Worm (Caenorhabditis elegans) whole organism, L3 larva: Measurements from ENCODE around the gene ets-7.
"Not testable (repeated sequence)": the region's sequence is repeated elsewhere in the genome, so short reads cannot be mapped to it uniquely, and the experiment has no call there.

ENCODE experiments used
- aly-2 ChIP-seq: fragments of 150-350 bp; optimal IDR thresholded peaks from 2 replicates; lab custom pipeline; 2014; ENCODE audit warnings: missing biosample characterization, missing genetic modification characterization
- daf-12 ChIP-seq: fragments of 150-350 bp; optimal IDR thresholded peaks from 2 replicates; lab custom pipeline; 2014; ENCODE audit warnings: missing biosample characterization, missing genetic modification reagents, missing genetic modification characterization
- egl-5 ChIP-seq: fragments of 150-350 bp; optimal IDR thresholded peaks from 2 replicates; lab custom pipeline; 2017; ENCODE audit warnings: missing biosample characterization, missing genetic modification reagents, missing genetic modification characterization, inconsistent platforms
- elt-2 ChIP-seq: sonication (generic microtip); optimal IDR thresholded peaks from 2 replicates; lab custom pipeline; 2016; ENCODE audit warnings: missing genetic modification reagents, mild to moderate bottlenecking, missing genetic modification characterization, missing compliant biosample characterization
- elt-3 ChIP-seq, 3 experiments: fragments of 150-350 bp in 1 of 3; sonication (generic microtip) in 2 of 3; optimal IDR thresholded peaks; 2 replicates in 2 of 3; 4 replicates in 1 of 3; lab custom pipeline; 2014 to 2017; ENCODE audit warnings: missing biosample characterization in 3 of 3, missing genetic modification characterization in 3 of 3
- eor-1 ChIP-seq, 2 experiments: fragments of 150-350 bp; optimal IDR thresholded peaks; 2 replicates each; lab custom pipeline; 2014 to 2018; ENCODE audit warnings: missing biosample characterization in 2 of 2, missing genetic modification characterization in 2 of 2
- fkh-10 ChIP-seq: sonication (generic microtip); optimal IDR thresholded peaks from 2 replicates; lab custom pipeline; 2017; ENCODE audit warnings: missing biosample characterization, missing genetic modification reagents, missing genetic modification characterization
- jun-1 ChIP-seq: fragments of 150-350 bp; optimal IDR thresholded peaks from 2 replicates; lab custom pipeline; 2014; ENCODE audit warnings: missing biosample characterization, missing genetic modification reagents, missing genetic modification characterization
- mdl-1 ChIP-seq: fragments of 150-350 bp; optimal IDR thresholded peaks from 2 replicates; lab custom pipeline; 2014; ENCODE audit warnings: missing biosample characterization, missing genetic modification characterization
- mml-1 ChIP-seq: fragments of 150-350 bp; sonication (generic microtip); optimal IDR thresholded peaks from 3 replicates; lab custom pipeline; 2014; ENCODE audit warnings: missing biosample characterization, missing genetic modification characterization
- nfya-1 ChIP-seq: sonication (generic microtip); optimal IDR thresholded peaks from 2 replicates; lab custom pipeline; 2017; ENCODE audit warnings: missing genetic modification characterization, mild to moderate bottlenecking, missing compliant biosample characterization, antibody characterized with exemption, moderate library complexity; ENCODE audit not compliant: insufficient read depth
- nhr-12 ChIP-seq: fragments of 150-350 bp; optimal IDR thresholded peaks from 2 replicates; lab custom pipeline; 2014; ENCODE audit warnings: missing biosample characterization, missing genetic modification characterization
- nhr-23 ChIP-seq: fragments of 150-350 bp; optimal IDR thresholded peaks from 2 replicates; lab custom pipeline; 2014; ENCODE audit warnings: missing biosample characterization, missing genetic modification reagents, missing genetic modification characterization
- nhr-237 ChIP-seq: fragments of 150-350 bp; optimal IDR thresholded peaks from 2 replicates; lab custom pipeline; 2014; ENCODE audit warnings: missing biosample characterization, missing genetic modification characterization
- nhr-28 ChIP-seq: fragments of 150-350 bp; optimal IDR thresholded peaks from 2 replicates; lab custom pipeline; 2014; ENCODE audit warnings: missing biosample characterization, missing genetic modification characterization
- nhr-67 ChIP-seq: fragments of 150-350 bp; optimal IDR thresholded peaks from 2 replicates; lab custom pipeline; 2014; ENCODE audit warnings: missing biosample characterization, missing genetic modification characterization
- nhr-76 ChIP-seq: fragments of 150-350 bp; sonication (generic microtip); optimal IDR thresholded peaks from 5 replicates; lab custom pipeline; 2014; ENCODE audit warnings: missing biosample characterization, missing genetic modification characterization
- pha-4 ChIP-seq: fragments of 150-350 bp; optimal IDR thresholded peaks from 2 replicates; lab custom pipeline; 2014; ENCODE audit warnings: missing biosample characterization, missing genetic modification reagents, missing genetic modification characterization
- pqm-1 ChIP-seq: fragments of 150-350 bp; optimal IDR thresholded peaks from 2 replicates; lab custom pipeline; 2017; ENCODE audit warnings: missing biosample characterization, missing genetic modification characterization, inconsistent platforms
- skn-1 ChIP-seq: fragments of 150-350 bp; optimal IDR thresholded peaks from 2 replicates; lab custom pipeline; 2014; ENCODE audit warnings: missing biosample characterization, missing genetic modification characterization
- tbx-2 ChIP-seq: sonication (generic microtip); optimal IDR thresholded peaks from 2 replicates; lab custom pipeline; 2016; ENCODE audit warnings: mild to moderate bottlenecking, missing genetic modification characterization, missing compliant biosample characterization

ets-7 gene

DNA sequence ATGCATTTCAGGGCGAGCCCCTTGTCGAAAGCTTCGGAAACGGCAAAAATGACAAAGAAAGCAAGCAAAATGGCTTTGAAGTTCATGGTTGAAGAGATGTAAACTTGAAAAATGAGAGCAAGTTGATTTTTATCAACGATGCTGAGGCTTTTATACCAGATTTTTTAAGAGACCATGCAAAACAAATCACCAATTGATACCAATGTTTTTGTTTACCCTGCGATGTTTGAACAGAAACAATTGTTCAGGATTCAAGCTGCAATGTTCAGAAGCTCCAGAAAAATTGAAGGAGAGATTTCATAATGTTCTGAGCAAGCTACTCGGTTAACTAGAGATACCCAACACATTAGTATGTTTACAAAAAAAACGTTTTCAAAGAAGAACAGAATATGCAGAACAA is 36.3 kb downstream of the ets-7 start, which contains the start of gene C54F6.15:
C54F6.15 (minus strand) TSS at position 101 of the 400 bp plus-strand sequence.
- TF ChIP-seq nhr-23 (tag; lab: Kevin White, UChicago), result no peak
- TF ChIP-seq tbx-2, result no peak
- TF ChIP-seq aly-2 (tag; lab: Kevin White, UChicago), result no peak
- TF ChIP-seq pqm-1, result no peak

DNA sequence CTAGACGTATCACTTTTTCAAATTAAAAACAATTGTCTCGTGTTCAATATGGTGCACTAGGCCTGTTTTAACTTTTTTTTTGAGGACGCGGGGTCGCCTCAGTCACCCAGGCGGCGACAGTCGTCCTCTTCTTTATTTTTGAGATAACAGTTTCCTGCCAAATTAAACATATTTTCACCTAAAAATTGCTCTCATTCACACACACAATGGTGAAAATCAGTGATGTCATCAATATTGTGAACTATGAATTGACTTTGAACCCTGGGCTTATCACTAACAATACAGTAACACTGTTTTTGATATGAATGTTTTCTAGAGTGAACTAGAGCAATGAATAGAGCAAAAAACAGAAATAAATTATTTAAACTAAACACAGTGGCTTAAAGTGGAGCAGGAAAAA is 37.3 kb downstream of the ets-7 start:
- TF ChIP-seq pqm-1 (peak; percentile 89), skn-1 (tag; lab: Kevin White, UChicago) (no peak), elt-2 (tag; lab: Kevin White, UChicago) (peak; percentile 75)

DNA sequence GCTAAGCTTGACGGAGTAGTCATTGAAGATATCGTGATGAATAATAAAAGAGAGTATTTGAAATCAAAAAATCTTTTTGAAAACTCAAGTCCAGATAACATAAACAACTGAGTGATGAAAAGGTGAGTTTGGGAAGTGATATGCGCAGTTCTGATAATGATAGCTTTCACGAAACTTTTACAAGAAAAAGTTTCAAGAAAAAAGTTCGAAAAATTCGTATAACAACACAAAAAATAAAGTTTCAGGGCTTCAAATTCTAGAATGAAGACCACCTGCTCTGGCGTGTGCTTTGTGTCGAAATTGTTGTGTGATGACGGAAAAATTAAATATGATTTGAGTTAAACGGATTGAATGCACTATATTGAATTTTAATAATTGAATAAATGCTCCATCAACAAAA is 38.5 kb downstream of the ets-7 start, which contains the start of gene srb-19:
srb-19 (minus strand) TSS at position 101 of the 400 bp plus-strand sequence.
- TF ChIP-seq mdl-1 (tag; lab: Kevin White, UChicago) (no peak), egl-5 (tag; lab: Kevin White, UChicago) (no peak), mml-1 (tag; lab: Kevin White, UChicago) (no peak), nfya-1 (tag; lab: Kevin White, UChicago) (no peak), daf-12 (tag; lab: Kevin White, UChicago) (no peak), nhr-76 (tag; lab: Kevin White, UChicago) (no peak), aly-2 (tag; lab: Kevin White, UChicago) (no peak), pqm-1 (no peak), nhr-237 (tag; lab: Kevin White, UChicago) (no peak), nhr-12 (no peak)

DNA sequence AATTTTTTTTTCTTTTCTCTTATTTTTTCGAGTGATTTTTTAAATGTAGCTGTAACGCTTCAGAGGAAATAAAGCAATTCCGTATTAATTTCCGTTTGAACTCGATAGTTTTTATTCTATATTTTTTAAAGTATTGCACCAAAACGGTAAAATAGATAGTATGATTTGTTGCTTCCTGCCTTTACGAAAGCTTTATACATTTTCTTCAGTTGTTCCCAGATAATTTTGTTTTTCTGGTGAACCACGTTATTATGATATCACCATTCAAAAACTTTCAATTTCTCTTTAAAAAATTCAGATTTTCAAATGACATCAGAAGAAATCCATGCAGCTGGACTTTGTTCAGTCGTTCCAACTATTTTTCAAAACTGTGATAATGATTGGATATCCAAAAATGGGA is 43.7 kb downstream of the ets-7 start, which contains the start of gene srb-18:
srb-18 (plus strand) TSS at position 301 of the 400 bp plus-strand sequence.
- TF ChIP-seq nhr-28 (tag; lab: Kevin White, UChicago) (no peak), jun-1 (tag; lab: Kevin White, UChicago) (no peak), pha-4 (tag; lab: Kevin White, UChicago) (no peak), fkh-10 (GFP tag; lab: Kevin White, UChicago) (no peak), eor-1 (tag; optimal IDR thresholded peaks at IDR 0.05; lab: Kevin White, UChicago) (no peak), mdl-1 (tag; lab: Kevin White, UChicago) (no peak), elt-3 (tag; optimal IDR thresholded peaks at IDR 0.05; lab: Kevin White, UChicago) (no peak), mml-1 (tag; lab: Kevin White, UChicago) (no peak)

DNA sequence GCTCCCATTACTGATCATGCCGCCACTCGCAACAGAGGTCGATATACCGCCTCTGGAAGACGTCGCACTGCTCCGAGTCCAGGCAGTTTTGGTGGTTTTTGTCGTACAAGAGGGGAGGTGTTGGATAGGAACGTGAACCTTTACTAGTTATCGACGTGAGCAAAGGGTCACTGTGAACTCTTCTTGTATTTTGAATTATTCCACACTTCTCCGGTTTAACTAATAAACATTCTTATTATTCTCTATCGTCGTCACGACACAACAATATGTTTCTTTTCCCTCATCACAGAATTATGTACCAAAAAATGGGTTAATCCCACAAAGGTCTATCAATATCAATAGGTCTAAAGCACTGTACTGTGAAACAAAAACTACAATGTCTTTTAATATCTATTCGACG is 47.1 kb downstream of the ets-7 start, which contains the start of gene nhr-171:
nhr-171 (plus strand) TSS at position 301 of the 400 bp plus-strand sequence.
- not testable (repeated sequence) for TF ChIP-seq daf-12 (tag; lab: Kevin White, UChicago); elt-3 (tag; optimal IDR thresholded peaks at IDR 0.05; lab: Kevin White, UChicago); nhr-237 (tag; lab: Kevin White, UChicago)

DNA sequence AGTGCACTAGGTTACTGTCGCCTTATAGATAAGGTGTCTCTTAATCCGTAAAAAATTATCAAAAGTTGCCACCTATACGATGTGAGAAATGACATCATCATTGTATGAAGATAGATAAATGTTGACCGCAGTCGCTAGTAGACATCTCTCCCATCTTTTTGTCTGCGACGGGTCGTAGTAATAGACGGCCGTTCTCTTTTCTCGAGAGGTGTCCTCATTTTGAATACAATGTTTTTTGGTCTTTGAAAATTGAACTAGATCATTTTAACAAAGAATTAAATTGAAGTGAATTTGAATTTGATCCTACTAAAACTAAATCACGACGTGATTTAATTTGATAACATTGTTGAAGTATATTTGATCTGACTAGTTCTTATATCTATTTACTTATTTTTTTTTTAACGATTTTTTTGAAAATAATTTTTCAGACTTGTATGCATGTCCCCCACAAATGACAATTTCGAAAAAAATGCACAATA is 50.0 kb downstream of the ets-7 start, which contains the start of the genes str-31 and nhr-172:
str-31 (minus strand) TSS at position 101 of the 479 bp plus-strand sequence.
nhr-172 (plus strand) TSS at position 429 of the 479 bp plus-strand sequence.
- TF ChIP-seq nhr-67, result no peak
- peak; percentile 56 for TF ChIP-seq nhr-23 (tag; lab: Kevin White, UChicago)
